Worm (Caenorhabditis elegans): ENCODE measurements around the gene Y48E1B.3.
A peak's percentile ranks its signal among the peaks of the same experiment; 100 is the strongest.

Y48E1B.3 gene

DNA sequence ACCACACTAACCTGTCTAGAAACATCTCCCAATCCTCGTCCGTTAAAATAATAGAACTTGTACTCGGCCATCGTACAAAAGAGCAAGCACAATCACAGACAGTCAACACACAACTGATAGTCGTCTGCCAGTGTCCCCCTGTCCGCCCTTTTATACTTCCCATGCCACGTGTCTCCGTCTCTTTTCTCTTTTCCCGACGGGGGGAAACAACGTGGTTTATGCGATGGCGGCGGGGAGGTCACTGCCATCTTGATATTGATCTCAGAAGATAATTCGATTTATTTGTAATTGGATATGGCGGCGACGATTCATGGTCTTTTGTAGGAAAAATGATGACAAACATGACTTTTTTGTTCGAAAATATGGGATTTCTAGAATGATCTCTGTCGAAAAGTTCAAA is 41.9 kb upstream of the Y48E1B.3 start, which contains the start of gene gst-20 (continued):
- no peak for TF ChIP-seq daf-12 (tag; optimal IDR thresholded peaks at IDR 0.05)
- TF ChIP-seq snpc-4 (tag; optimal IDR thresholded peaks at IDR 0.05), result no peak
- peak; percentile 53 for TF ChIP-seq nhr-48 (tag; optimal IDR thresholded peaks at IDR 0.05)
- peak; percentile 79 for TF ChIP-seq dmd-6 (GFP tag; IDR thresholded peaks at IDR 0.05)
- TF ChIP-seq daf-16 (GFP tag; optimal IDR thresholded peaks at IDR 0.05), result no peak
- TF ChIP-seq daf-16 (tag; optimal IDR thresholded peaks at IDR 0.05), result peak; percentile 84
- TF ChIP-seq mdl-1 (tag; optimal IDR thresholded peaks at IDR 0.05), result peak in 1 of 2 experiments; percentile 85

DNA sequence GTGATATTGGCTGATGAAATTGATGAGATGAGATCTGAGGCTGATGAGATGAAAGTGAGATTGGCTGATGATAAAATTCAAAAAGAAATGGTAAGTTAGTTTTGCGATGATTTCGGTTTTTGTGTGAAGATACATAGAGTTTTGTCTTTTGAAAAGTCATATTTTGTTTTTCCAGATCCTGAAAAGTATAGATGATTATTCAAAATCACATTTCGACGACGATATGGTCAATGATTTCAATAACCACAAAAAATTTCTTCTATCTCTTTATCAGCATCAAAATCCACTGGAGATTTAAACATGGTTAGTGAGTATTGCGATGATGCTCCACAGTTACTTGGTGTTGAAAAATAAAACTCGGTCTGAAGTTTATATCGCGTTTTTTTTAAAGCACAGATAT is 33.1 kb upstream of the Y48E1B.3 start, which contains the start of gene csp-1:
csp-1 (plus strand) TSS at position 301 of the 400 bp plus-strand sequence.
- TF ChIP-seq ztf-11 (tag; optimal IDR thresholded peaks at IDR 0.05) (no peak), nhr-102 (tag; optimal IDR thresholded peaks at IDR 0.05) (no peak), mes-2 (tag; optimal IDR thresholded peaks at IDR 0.05; ENCODE audit: poor library complexity, severe bottlenecking) (no peak), mep-1 (tag; optimal IDR thresholded peaks at IDR 0.05) (no peak), lir-3 (tag; optimal IDR thresholded peaks at IDR 0.05) (no peak)

DNA sequence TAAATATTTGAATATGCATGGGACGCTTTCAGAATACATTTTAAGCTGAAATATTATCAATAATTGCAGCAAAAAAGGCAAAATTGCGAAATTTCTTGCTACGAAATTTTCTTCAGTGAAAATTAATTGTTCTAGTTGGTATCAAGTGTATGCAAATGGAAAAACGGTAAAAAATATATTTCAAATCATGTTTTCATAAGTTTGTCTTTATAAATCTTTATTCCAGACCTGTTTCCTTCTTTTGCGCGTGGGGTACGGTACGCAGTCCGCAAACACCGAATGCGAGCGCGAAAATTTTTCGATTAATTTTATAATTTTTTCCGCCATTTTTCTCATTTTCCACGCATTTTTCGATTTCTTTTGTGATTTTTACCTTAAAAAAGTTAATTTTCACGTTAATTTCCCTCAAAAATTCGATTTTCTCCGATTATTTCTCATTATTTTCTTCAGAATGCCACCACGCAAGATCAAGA is 28.8 kb upstream of the Y48E1B.3 start, which contains the start of the genes fbxc-23 and csc-1:
fbxc-23 (minus strand) TSS at position 51 of the 473 bp plus-strand sequence.
csc-1 (plus strand) TSS at position 451 of the 473 bp plus-strand sequence.
- no peak for TF ChIP-seq madf-9 (GFP tag; conservative IDR thresholded peaks at IDR 0.05)
- peak; percentile 56 to 98 for TF ChIP-seq lsy-2 (tag; optimal IDR thresholded peaks at IDR 0.05)
- peak; percentile 52 for TF ChIP-seq hlh-30 (tag; optimal IDR thresholded peaks at IDR 0.05; ENCODE audit: insufficient read depth)
- TF ChIP-seq F26F4.8 (GFP tag; conservative IDR thresholded peaks at IDR 0.05), result no peak
- peak; percentile 22 for TF ChIP-seq nhr-28 (tag; optimal IDR thresholded peaks at IDR 0.05)
- peak; percentile 37 for TF ChIP-seq dve-1 (tag; optimal IDR thresholded peaks at IDR 0.05; ENCODE audit: insufficient read depth)
- no peak for TF ChIP-seq daf-16 (GFP tag; optimal IDR thresholded peaks at IDR 0.05)
- peak; percentile 50 for TF ChIP-seq daf-16 (tag; optimal IDR thresholded peaks at IDR 0.05)
- no peak for TF ChIP-seq daf-19 (GFP tag; conservative IDR thresholded peaks at IDR 0.05)
- peak; percentile 17 for TF ChIP-seq unc-130 (GFP tag; optimal IDR thresholded peaks at IDR 0.05)
- peak; percentile 70 for TF ChIP-seq lin-38 (GFP tag; IDR thresholded peaks at IDR 0.05)
- TF ChIP-seq hmg-1.1 (GFP tag; IDR thresholded peaks at IDR 0.05), result 0 out of 2 replicates have a peak, but pooled peaks have one; percentile 15
- TF ChIP-seq mes-2 (tag; optimal IDR thresholded peaks at IDR 0.05; ENCODE audit: poor library complexity, severe bottlenecking), result peak; percentile 67
- TF ChIP-seq ZK337.2 (GFP tag; IDR thresholded peaks at IDR 0.05), result no peak
- TF ChIP-seq rbr-2 (tag; optimal IDR thresholded peaks at IDR 0.05), result peak; percentile 1
- no peak for TF ChIP-seq R02D3.7 (tag; optimal IDR thresholded peaks at IDR 0.05)
- peak; percentile 90 for TF ChIP-seq dpl-1 (GFP tag; optimal IDR thresholded peaks at IDR 0.05)
- no peak for TF ChIP-seq D1046.2 (GFP tag; IDR thresholded peaks at IDR 0.05)
- peak; percentile 20 for TF ChIP-seq fkh-10 (GFP tag; optimal IDR thresholded peaks at IDR 0.05)

DNA sequence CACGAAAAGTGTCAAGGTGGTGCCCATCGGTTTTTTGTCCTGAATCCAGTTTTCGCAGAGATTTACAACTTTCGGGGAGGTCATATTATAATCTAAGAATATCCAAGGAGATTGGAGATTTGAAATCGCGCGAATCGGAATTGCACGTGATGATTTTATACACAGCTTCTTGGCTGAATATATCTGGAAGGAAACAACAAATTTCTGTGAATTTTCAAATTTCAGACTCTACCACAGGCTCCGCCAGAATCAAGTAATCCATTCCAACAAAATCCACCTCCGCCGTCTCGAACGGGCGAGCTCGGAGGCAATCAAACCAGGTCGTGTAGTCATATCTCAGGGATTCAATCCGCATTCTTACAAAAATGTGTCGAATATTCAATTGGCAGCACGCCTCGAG is 27.5 kb upstream of the Y48E1B.3 start:
- TF ChIP-seq aha-1 (tag), result peak; percentile 96
- no peak for TF ChIP-seq madf-9 (GFP tag; conservative IDR thresholded peaks at IDR 0.05)

DNA sequence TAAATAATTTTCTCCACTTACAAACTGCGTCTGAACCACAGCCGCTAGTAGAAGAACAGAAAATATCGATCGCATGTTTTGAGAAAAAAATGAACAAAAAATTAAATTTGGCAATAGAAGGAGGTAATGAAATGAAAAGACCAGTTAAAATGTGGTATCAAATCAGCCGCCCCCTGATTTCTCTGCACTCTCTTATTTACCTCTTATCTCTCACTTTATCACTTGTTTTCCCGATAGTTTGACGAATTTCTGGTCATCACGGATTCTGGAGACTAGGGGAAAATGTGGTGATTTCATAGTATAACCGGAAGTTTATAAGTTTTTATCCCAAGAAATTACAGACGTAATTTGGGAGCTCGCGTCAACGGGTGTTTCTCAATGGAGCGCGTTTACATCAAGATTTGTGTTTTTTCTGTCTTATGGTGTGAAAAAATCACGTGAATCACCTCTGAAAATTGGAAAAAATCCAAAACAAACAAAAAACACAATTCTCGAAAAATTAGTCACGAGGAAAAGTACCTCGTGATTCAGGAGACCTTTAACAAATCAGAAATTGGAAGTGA is 26.0 kb upstream of the Y48E1B.3 start, which contains the start of gene clec-146:
clec-146 (minus strand) TSS at position 116 of the 563 bp plus-strand sequence.
- no peak for TF ChIP-seq Y105C5A.15 (GFP tag; IDR thresholded peaks at IDR 0.05)
- no peak for TF ChIP-seq aly-2 (tag; optimal IDR thresholded peaks at IDR 0.05)
- TF ChIP-seq unc-130 (GFP tag; optimal IDR thresholded peaks at IDR 0.05), result no peak
- no peak for TF ChIP-seq hif-1 (tag; optimal IDR thresholded peaks at IDR 0.05)
- no peak for TF ChIP-seq mdt-29 (GFP tag; IDR thresholded peaks at IDR 0.05)
- TF ChIP-seq lir-3 (tag; optimal IDR thresholded peaks at IDR 0.05), result no peak
- no peak for TF ChIP-seq ceh-32 (tag; optimal IDR thresholded peaks at IDR 0.05; ENCODE audit: poor library complexity)
- no peak for TF ChIP-seq lin-13 (GFP tag; optimal IDR thresholded peaks at IDR 0.05)
- no peak for TF ChIP-seq ceh-20 (GFP tag; IDR thresholded peaks at IDR 0.05)
- TF ChIP-seq ceh-62 (tag; optimal IDR thresholded peaks at IDR 0.05), result no peak
- TF ChIP-seq lin-38 (GFP tag; IDR thresholded peaks at IDR 0.05), result no peak
- no peak for TF ChIP-seq egl-43 (GFP tag; IDR thresholded peaks at IDR 0.05)
- TF ChIP-seq F49E8.2 (tag; optimal IDR thresholded peaks at IDR 0.05; ENCODE audit: borderline replicate concordance), result no peak
- TF ChIP-seq nhr-237 (tag; optimal IDR thresholded peaks at IDR 0.05), result no peak
- TF ChIP-seq ZK546.5 (tag; optimal IDR thresholded peaks at IDR 0.05), result no peak
- TF ChIP-seq sdz-12 (GFP tag; optimal IDR thresholded peaks at IDR 0.05), result no peak
- TF ChIP-seq cey-2 (tag; optimal IDR thresholded peaks at IDR 0.05; ENCODE audit: borderline replicate concordance, insufficient read depth), result no peak
